Worm (Caenorhabditis elegans) whole organism, late embryonic: ENCODE measurements around the gene F27E5.8.

ENCODE experiments used
- ama-1 ChIP-seq: fragments of 150-350 bp; optimal IDR thresholded peaks from 2 replicates; lab custom pipeline; 2014
- ets-4 ChIP-seq: sonication (generic microtip); optimal IDR thresholded peaks from 2 replicates; lab custom pipeline; 2016; ENCODE audit warnings: missing genetic modification characterization, missing compliant biosample characterization
- npax-4 ChIP-seq: sonication (generic microtip); optimal IDR thresholded peaks from 2 replicates; lab custom pipeline; 2016; ENCODE audit warnings: missing genetic modification characterization, missing compliant biosample characterization
- pag-3 ChIP-seq: sonication (generic microtip); optimal IDR thresholded peaks from 2 replicates; lab custom pipeline; 2016; ENCODE audit warnings: missing compliant biosample characterization, missing genetic modification characterization, borderline replicate concordance

ce11 chrII:10122465-10122864, 4.8 kb downstream of the F27E5.8 start, which contains the start of gene F27E5.7:
- TF ChIP-seq ets-4 (no peak), pag-3 (tag; lab: Kevin White, UChicago) (no peak), ama-1 (lab: Kevin White, UChicago) (no peak), npax-4 (no peak)
